Worm (Caenorhabditis elegans) whole organism, early embryonic: Measurements from ENCODE around the gene K09B11.5.

Experiments
- ama-1 ChIP-seq: fragments of 150-350 bp; optimal IDR thresholded peaks from 2 replicates; lab custom pipeline; 2014
- ceh-13 ChIP-seq: fragments of 200-800 bp; sonication (Bioruptor generic); optimal IDR thresholded peaks from 2 replicates; lab custom pipeline; 2018; ENCODE audit warnings: mild to moderate bottlenecking, missing genetic modification characterization, missing compliant biosample characterization
- flt-1 ChIP-seq: fragments of 200-800 bp; sonication (Bioruptor generic); IDR thresholded peaks from 2 replicates; pipeline ENCODE4 v1.3.6; 2022; ENCODE audit warnings: missing genetic modification characterization, missing compliant biosample characterization
- hmbx-1 ChIP-seq: sonication (generic microtip); optimal IDR thresholded peaks from 2 replicates; lab custom pipeline; 2016; ENCODE audit warnings: mild to moderate bottlenecking, missing genetic modification characterization, missing compliant biosample characterization
- hmg-4 ChIP-seq: fragments of 200-800 bp; sonication (Bioruptor generic); optimal IDR thresholded peaks from 2 replicates; lab custom pipeline; 2018; ENCODE audit warnings: mild to moderate bottlenecking, missing genetic modification characterization, missing compliant biosample characterization
- hnd-1 ChIP-seq: sonication (generic microtip); optimal IDR thresholded peaks from 2 replicates; lab custom pipeline; 2016; ENCODE audit warnings: missing genetic modification characterization, missing compliant biosample characterization

- TF ChIP-seq ceh-13 = no peak
- no peak for TF ChIP-seq flt-1
- no peak for TF ChIP-seq hmg-4 (GFP tag; lab: Kevin White, UChicago)
- no peak for TF ChIP-seq hnd-1 (tag; lab: Kevin White, UChicago)
- TF ChIP-seq ama-1 (lab: Kevin White, UChicago) = no peak
- no peak for TF ChIP-seq hmbx-1 (tag; lab: Kevin White, UChicago)
Measured at ce11 chrIV:13415739-13416271, 18.0 kb downstream of the K09B11.5 start, which contains the start of the genes pik-1 and aptf-2.
